Worm (Caenorhabditis elegans): ENCODE measurements around the gene nsph-4.3.
"Not testable (repeated sequence)": the region's sequence is repeated elsewhere in the genome, so short reads cannot be mapped to it uniquely, and the experiment has no call there.

nsph-4.3 gene

ce11 chrIII:7608223-7608622, 845 bp downstream of the nsph-4.3 start, which contains the start of gene T04A6.3:
Gene T04A6.3 (minus strand): TSS chrIII:7608323.
- TF ChIP-seq unc-62 (GFP tag; optimal IDR thresholded peaks at IDR 0.05): no peak

DNA sequence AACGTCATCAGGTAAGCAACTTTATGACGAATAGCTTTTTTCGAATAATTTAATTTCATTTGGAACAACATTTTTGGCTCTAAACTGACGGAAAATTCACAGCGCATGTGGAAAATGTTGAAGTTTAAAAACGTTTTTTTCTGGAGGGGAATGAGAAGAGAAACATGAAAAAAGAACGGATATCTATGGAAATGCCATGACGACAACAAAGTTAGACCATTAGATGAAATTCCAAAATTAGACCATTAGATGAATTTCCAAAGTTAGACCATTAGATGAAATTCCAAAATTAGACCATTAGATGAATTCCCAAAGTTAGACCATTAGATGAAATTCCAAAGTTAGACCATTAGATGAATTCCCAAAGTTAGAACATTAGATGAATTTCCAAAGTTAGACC, 14.6 kb downstream of the nsph-4.3 start, which contains the start of gene Y80D4G.2:
Gene Y80D4G.2 (minus strand): TSS at position 101 of the 400 bp plus-strand sequence.
- TF ChIP-seq unc-62 (GFP tag; optimal IDR thresholded peaks at IDR 0.05): not testable (repeated sequence)

DNA sequence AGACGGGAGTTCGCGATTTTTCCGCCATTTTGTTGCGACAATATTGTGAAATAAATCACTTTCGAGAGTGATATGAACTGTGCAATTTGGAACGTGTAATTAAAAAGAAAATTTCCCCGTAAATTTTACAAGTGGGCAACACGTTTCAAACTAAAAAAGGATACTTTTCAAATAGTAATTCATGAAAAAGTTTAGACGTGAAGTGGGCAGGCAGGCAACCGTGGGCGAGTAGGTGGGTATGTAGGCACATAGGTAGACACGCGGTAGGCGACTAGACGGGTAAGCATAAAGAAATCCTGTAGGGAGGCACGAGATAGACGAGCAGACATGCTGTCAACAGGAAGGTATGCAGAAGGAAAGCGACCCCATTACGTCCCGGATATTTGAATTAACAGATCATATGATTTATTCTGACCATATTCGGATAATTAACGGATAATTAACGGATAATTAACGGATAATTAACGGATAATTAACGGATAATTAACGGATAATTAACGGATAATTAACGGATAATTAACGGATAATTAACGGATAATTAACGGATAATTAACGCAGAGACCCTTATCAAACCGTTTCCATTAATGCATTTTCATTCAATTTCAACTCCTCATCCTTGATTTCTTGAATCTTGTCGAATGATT, 15.7 kb downstream of the nsph-4.3 start, which contains the start of gene R13A5.11:
Gene R13A5.11 (minus strand): TSS at position 51 of the 644 bp plus-strand sequence.
- TF ChIP-seq unc-62 (GFP tag; optimal IDR thresholded peaks at IDR 0.05): no peak

DNA sequence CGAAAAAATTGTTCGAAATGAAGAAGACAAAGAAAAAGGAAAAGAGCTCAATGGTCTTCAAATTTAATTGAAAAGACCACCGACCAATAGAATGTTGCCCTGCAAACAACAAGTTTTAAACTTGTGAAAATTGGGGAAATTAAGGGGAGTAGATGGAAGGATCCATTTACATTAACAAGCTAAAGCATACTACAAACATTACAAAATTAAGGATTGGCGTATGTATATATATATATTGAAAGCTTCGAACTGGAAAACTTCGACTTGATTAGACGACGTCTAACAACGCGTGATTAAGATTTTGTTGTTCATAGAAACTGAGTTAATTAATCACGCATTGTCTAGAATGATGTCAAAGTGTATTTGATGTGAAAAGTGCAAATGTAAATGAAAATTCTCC, 20.9 kb downstream of the nsph-4.3 start, which contains the start of gene R13A5.15:
Gene R13A5.15 (minus strand): TSS at position 101 of the 400 bp plus-strand sequence.
- TF ChIP-seq unc-62 (GFP tag; optimal IDR thresholded peaks at IDR 0.05): no peak

ce11 chrIII:7584131-7584646, 24.9 kb downstream of the nsph-4.3 start, which contains the start of gene cup-5:
Gene cup-5 (plus strand): TSS chrIII:7584181.
- no peak for TF ChIP-seq unc-62 (GFP tag; optimal IDR thresholded peaks at IDR 0.05)

- TF ChIP-seq unc-62 (GFP tag; optimal IDR thresholded peaks at IDR 0.05): no peak
These were observed 26.2 kb downstream of the nsph-4.3 start, which contains the start of gene R13A5.10 for ce11 chrIII:7582885-7583284. Gene R13A5.10 (minus strand): TSS chrIII:7582985.

ce11 chrIII:7580586-7580985, 28.5 kb downstream of the nsph-4.3 start:
- no peak for TF ChIP-seq unc-62 (GFP tag; optimal IDR thresholded peaks at IDR 0.05)

DNA sequence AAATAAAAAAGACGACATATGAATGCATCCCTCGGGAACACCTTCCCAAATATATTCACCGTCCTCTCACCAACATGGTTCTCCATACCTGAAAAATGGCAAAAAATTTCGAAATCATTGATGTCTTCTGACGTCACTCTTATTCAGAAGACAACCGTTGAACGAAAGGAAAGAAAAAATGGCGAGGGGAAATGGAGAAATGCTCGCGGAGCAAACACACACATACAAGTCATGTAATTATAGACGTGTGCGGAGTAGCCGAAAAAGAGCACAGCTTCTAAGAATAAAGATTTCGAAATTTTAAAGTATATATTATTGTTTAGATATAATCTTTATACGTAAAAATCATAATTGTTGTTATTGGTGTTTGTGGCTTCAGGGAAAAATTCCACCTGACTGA, 29.7 kb downstream of the nsph-4.3 start, which contains the start of gene mfsd-6:
Gene mfsd-6 (minus strand): TSS at position 88 of the 400 bp plus-strand sequence.
- TF ChIP-seq unc-62 (GFP tag; optimal IDR thresholded peaks at IDR 0.05): no peak

ce11 chrIII:7572781-7573400, 36.2 kb downstream of the nsph-4.3 start, which contains the start of the genes rpl-9 and lpd-7:
Gene rpl-9 (minus strand): TSS chrIII:7572831.
Gene lpd-7 (plus strand): TSS chrIII:7573350.
- TF ChIP-seq unc-62 (GFP tag; optimal IDR thresholded peaks at IDR 0.05): no peak

DNA sequence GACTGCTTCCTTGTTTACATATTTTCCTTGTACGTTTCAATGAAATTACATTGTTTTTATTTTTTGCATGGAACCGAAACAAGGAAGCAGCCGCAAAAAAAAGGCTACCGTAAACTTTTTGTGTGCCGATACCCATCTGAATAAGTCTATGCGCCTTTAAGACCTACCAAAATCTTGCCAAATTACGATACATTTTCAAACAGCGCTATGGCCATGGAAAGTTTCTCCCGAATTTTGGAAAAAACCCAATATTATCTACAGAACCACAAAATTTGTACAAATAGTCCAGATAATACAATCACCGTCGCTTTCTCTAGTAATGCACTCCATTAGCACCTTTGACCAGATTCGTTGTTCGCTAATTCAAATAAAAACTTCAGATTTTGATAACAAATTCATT, 37.3 kb downstream of the nsph-4.3 start:
- TF ChIP-seq unc-62 (GFP tag; optimal IDR thresholded peaks at IDR 0.05): no peak

DNA sequence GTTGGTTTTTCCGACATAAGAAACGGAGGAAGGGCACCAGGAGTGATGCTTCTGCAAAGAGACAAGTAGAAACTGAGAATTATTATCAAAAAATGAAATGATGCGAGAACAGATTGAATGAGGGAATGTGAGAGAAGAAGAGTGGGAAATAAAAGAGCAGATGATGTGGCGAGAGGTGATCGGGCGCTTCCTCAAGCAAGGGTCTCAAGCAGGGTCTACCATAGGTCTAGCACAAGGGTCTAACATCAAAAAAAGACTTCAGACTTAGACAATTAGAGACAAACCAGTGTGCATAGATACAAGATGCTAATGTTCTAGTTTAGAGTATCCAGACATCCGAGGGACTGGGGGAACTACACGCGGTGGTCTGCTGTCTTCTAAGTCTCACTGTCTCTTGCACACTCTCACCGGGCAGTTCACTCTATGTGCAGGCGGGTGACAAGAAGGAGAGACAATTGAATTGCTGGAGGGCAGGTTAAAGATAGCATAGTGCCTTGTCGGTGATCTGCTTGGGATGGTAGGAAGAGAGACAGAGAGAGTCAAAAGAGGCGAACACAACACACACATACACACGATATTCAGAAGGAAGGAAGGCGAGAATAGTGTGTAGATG, 38.9 kb downstream of the nsph-4.3 start, which contains the start of gene R13A5.7:
Gene R13A5.7 (minus strand): TSS at position 51 of the 613 bp plus-strand sequence.
- no peak for TF ChIP-seq unc-62 (GFP tag; optimal IDR thresholded peaks at IDR 0.05)

- TF ChIP-seq unc-62 (GFP tag; optimal IDR thresholded peaks at IDR 0.05): no peak
These were observed 43.0 kb downstream of the nsph-4.3 start, which contains the start of gene ttr-32 for ce11 chrIII:7566098-7566497. Gene ttr-32 (plus strand): TSS chrIII:7566411.

DNA sequence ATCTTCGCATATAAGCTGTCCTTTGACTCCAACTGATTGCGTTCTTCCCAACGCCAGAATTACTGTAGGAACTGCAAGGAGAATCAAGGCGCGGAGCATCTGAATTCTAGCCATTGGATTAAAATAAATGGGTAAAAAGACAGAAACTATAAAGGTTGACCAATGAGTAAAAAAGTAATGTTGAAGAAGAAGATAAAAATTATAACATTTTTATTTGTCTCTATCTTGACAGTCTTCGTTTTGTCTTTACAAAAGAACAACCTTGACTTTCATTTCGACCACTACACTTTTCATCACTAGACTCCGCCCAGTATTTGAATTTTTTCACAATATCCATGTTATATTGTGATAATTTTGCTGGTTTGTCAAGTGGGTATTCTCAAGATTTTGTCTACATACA, 43.8 kb downstream of the nsph-4.3 start, which contains the start of gene ttr-8:
Gene ttr-8 (minus strand): TSS at position 101 of the 400 bp plus-strand sequence.
- no peak for TF ChIP-seq unc-62 (GFP tag; optimal IDR thresholded peaks at IDR 0.05)

DNA sequence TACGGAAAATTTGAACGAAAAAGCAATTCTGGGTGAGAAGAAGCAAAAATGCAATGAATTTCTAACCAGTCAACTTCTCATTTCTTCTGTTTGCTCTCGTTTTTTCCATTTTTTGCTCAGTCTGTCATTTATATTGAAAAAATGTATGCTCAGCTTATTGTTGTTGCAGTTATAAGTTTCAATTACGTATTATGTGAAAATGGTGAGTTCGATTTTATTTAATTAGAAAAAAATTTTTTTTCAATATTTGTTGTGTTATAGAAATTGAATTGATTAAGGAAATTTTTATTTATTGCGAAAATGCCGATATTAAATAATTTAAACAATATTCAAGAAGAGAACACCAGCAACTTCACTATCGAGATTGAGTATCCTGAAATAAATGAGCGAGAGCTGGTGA, 47.2 kb downstream of the nsph-4.3 start, which contains the start of gene lgc-12:
Gene lgc-12 (plus strand): TSS at position 301 of the 400 bp plus-strand sequence.
- no peak for TF ChIP-seq unc-62 (GFP tag; optimal IDR thresholded peaks at IDR 0.05)

DNA sequence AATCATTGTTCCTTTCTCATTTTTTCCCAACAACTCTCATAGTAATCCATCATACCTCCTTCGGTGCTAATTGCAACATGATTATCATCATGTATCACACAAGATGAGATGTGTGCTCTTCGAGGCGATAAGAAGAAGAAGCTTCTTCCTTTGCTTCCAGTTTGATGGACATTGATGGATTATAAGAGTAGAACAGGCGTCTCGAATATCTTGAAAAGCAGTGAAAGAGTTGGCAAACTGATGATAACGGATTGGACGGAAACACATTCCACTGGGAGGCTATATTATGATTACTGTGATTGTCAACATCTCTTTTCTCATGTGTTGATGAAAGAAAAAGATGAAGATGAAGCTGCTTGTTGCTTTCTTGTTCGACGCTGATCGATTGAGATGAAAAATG, 49.2 kb downstream of the nsph-4.3 start:
- no peak for TF ChIP-seq unc-62 (GFP tag; optimal IDR thresholded peaks at IDR 0.05)

- TF ChIP-seq unc-62 (GFP tag; optimal IDR thresholded peaks at IDR 0.05): no peak
These were observed 50.4 kb downstream of the nsph-4.3 start for ce11 chrIII:7558658-7559057.
